Fruit fly (Drosophila melanogaster): ENCODE results near the gene Nek2.

The Nek2 gene

dm6 chrX:7933210-7933915 lies 41.9 kb upstream of the Nek2 start, which contains the start of the genes Dhdds and RpS14a:
TSS of gene Dhdds (minus strand) at chrX:7933351.
TSS of gene RpS14a (plus strand) at chrX:7933742.
- TF ChIP-seq Fer2 (tag; optimal IDR thresholded peaks at IDR 0.05), result no peak
- TF ChIP-seq CG17802 (tag; optimal IDR thresholded peaks at IDR 0.05), result peak; percentile 39
- TF ChIP-seq hkb (optimal IDR thresholded peaks at IDR 0.05), result peak; percentile 95
- TF ChIP-seq hkb (GFP tag; IDR thresholded peaks at IDR 0.05), result peak; percentile 46; the same call in 1 of the 2 replicates
- TF ChIP-seq CG11085 (GFP tag; IDR thresholded peaks at IDR 0.05), result no peak
- peak; percentile 58 for TF ChIP-seq CG4820 (GFP tag; optimal IDR thresholded peaks at IDR 0.05)
- TF ChIP-seq Ptx1 (GFP tag; IDR thresholded peaks at IDR 0.05), result no peak
- peak; percentile 68 for TF ChIP-seq Opbp (GFP tag; IDR thresholded peaks at IDR 0.05; ENCODE audit: partially characterized antibody)
- peak; percentile 4 for TF ChIP-seq shn (GFP tag; optimal IDR thresholded peaks at IDR 0.05)
- peak; percentile 71 for TF ChIP-seq CG10267 (tag; optimal IDR thresholded peaks at IDR 0.05)
- TF ChIP-seq CG4707 (GFP tag; optimal IDR thresholded peaks at IDR 0.05), result peak; percentile 38
- TF ChIP-seq CG1832 (GFP tag; optimal IDR thresholded peaks at IDR 0.05), result no peak
- TF ChIP-seq Hsf (GFP tag; optimal IDR thresholded peaks at IDR 0.05), result peak; percentile 54
- TF ChIP-seq Jarid2 (GFP tag; optimal IDR thresholded peaks at IDR 0.05), result peak; percentile 30
- peak; percentile 76 for TF ChIP-seq CG13287 (GFP tag; IDR thresholded peaks at IDR 0.05; ENCODE audit: partially characterized antibody)
- TF ChIP-seq CG15073 (GFP tag; optimal IDR thresholded peaks at IDR 0.05), result no peak
- TF ChIP-seq CG12769 (tag; optimal IDR thresholded peaks at IDR 0.05), result no peak
- peak; percentile 25 for TF ChIP-seq CG7786 (GFP tag; optimal IDR thresholded peaks at IDR 0.05)
- TF ChIP-seq CG31224 (GFP tag; IDR thresholded peaks at IDR 0.05), result peak; percentile 37; the same call in 1 of the 2 replicates
- peak; percentile 17 for TF ChIP-seq Atf-2 (GFP tag; optimal IDR thresholded peaks at IDR 0.05)
- TF ChIP-seq ranshi (GFP tag; IDR thresholded peaks at IDR 0.05), result peak; percentile 8; the same call in 1 of the 2 replicates
- TF ChIP-seq Hr3 (GFP tag; optimal IDR thresholded peaks at IDR 0.05), result peak; percentile 25
- TF ChIP-seq CG11695 (GFP tag; IDR thresholded peaks at IDR 0.05), result 0 out of 3 replicates have a peak, but pooled peaks have one; percentile 17
- TF ChIP-seq Optix (GFP tag; IDR thresholded peaks at IDR 0.05), result no peak; the same call in 2 of the 3 replicates
- TF ChIP-seq Rfx (GFP tag; IDR thresholded peaks at IDR 0.05), result peak; percentile 53
- no peak for TF ChIP-seq CG2199 (GFP tag; IDR thresholded peaks at IDR 0.05)
- peak; percentile 19 for TF ChIP-seq CG17912 (GFP tag; optimal IDR thresholded peaks at IDR 0.05)
- no peak for TF ChIP-seq CG5180 (GFP tag; optimal IDR thresholded peaks at IDR 0.05)
- TF ChIP-seq CG8281 (tag; optimal IDR thresholded peaks at IDR 0.05), result no peak
- peak; percentile 80 for TF ChIP-seq Meics (GFP tag; optimal IDR thresholded peaks at IDR 0.05)
- TF ChIP-seq nmo (GFP tag; optimal IDR thresholded peaks at IDR 0.05), result peak; percentile 84
- peak; percentile 49 for TF ChIP-seq grau (tag; optimal IDR thresholded peaks at IDR 0.05)
- no peak for TF ChIP-seq ATbp (GFP tag; optimal IDR thresholded peaks at IDR 0.05)
- TF ChIP-seq MBD-R2 (GFP tag; IDR thresholded peaks at IDR 0.05), result peak; percentile 49; the same call in 1 of the 2 replicates
- TF ChIP-seq CG11723 (GFP tag; optimal IDR thresholded peaks at IDR 0.05), result peak; percentile 55
- no peak for TF ChIP-seq prd (optimal IDR thresholded peaks at IDR 0.05)
- peak; percentile 5; the same call in 1 of the 3 replicates for TF ChIP-seq prd (GFP tag; IDR thresholded peaks at IDR 0.05)
- TF ChIP-seq so (GFP tag; IDR thresholded peaks at IDR 0.05), result no peak
- no peak for TF ChIP-seq gsb (GFP tag; IDR thresholded peaks at IDR 0.05)
- no peak for TF ChIP-seq D19A (tag; optimal IDR thresholded peaks at IDR 0.05)
- no peak for TF ChIP-seq CG11504 (tag; optimal IDR thresholded peaks at IDR 0.05)
- peak; percentile 88 for TF ChIP-seq Scr (GFP tag; IDR thresholded peaks at IDR 0.05; ENCODE audit: partially characterized antibody)
- TF ChIP-seq CG7928 (GFP tag; optimal IDR thresholded peaks at IDR 0.05), result peak; percentile 62
- peak; percentile 24; the same call in 1 of the 2 replicates for TF ChIP-seq nerfin-2 (GFP tag; IDR thresholded peaks at IDR 0.05; ENCODE audit: partially characterized antibody)
- peak; percentile 22 for TF ChIP-seq yki (optimal IDR thresholded peaks at IDR 0.05)
- TF ChIP-seq CG14441 (GFP tag; IDR thresholded peaks at IDR 0.05), result 0 out of 2 replicates have a peak, but pooled peaks have one; percentile 7
- peak; percentile 45 for TF ChIP-seq Side (GFP tag; optimal IDR thresholded peaks at IDR 0.05)
- TF ChIP-seq ato (GFP tag; IDR thresholded peaks at IDR 0.05; ENCODE audit: partially characterized antibody), result peak; percentile 34; the same call in 1 of the 2 replicates
- TF ChIP-seq inv (GFP tag; IDR thresholded peaks at IDR 0.05; ENCODE audit: partially characterized antibody), result peak; percentile 72

All from whole organism, embryonic.